Worm (Caenorhabditis elegans) whole organism, late embryonic: ENCODE measurements around the gene C06A6.4.

Experiments
- C08G9.2 ChIP-seq: sonication (generic microtip); optimal IDR thresholded peaks from 2 replicates; lab custom pipeline; 2016; ENCODE audit warnings: mild to moderate bottlenecking, missing genetic modification characterization, moderate library complexity, missing compliant biosample characterization
- C38D4.7 ChIP-seq: fragments of 200-800 bp; sonication (Bioruptor generic); optimal IDR thresholded peaks from 2 replicates; lab custom pipeline; 2018; ENCODE audit warnings: mild to moderate bottlenecking, missing genetic modification characterization, moderate library complexity, missing compliant biosample characterization
- K02D7.2 ChIP-seq: sonication (generic microtip); optimal IDR thresholded peaks from 2 replicates; lab custom pipeline; 2017; ENCODE audit warnings: mild to moderate bottlenecking, missing genetic modification characterization, missing compliant biosample characterization
- K09A11.1 ChIP-seq: sonication (generic microtip); optimal IDR thresholded peaks from 2 replicates; lab custom pipeline; 2017; ENCODE audit warnings: antibody characterized with exemption, mild to moderate bottlenecking, missing genetic modification characterization, missing compliant biosample characterization; ENCODE audit not compliant: insufficient read depth
- T23F11.4 ChIP-seq: fragments of 200-800 bp; sonication (Bioruptor generic); optimal IDR thresholded peaks from 2 replicates; lab custom pipeline; 2018; ENCODE audit warnings: mild to moderate bottlenecking, missing genetic modification characterization, missing compliant biosample characterization
- Y22D7AL.16 ChIP-seq: sonication (generic microtip); optimal IDR thresholded peaks from 2 replicates; lab custom pipeline; 2016; ENCODE audit warnings: missing genetic modification characterization, missing compliant biosample characterization
- ahr-1 ChIP-seq: sonication (generic microtip); optimal IDR thresholded peaks from 2 replicates; lab custom pipeline; 2016; ENCODE audit warnings: missing genetic modification characterization, missing compliant biosample characterization
- ceh-14 ChIP-seq: sonication (generic microtip); optimal IDR thresholded peaks from 2 replicates; lab custom pipeline; 2016; ENCODE audit warnings: missing genotype, missing genetic modification characterization, missing compliant biosample characterization
- ceh-18 ChIP-seq: sonication (generic microtip); optimal IDR thresholded peaks from 2 replicates; lab custom pipeline; 2016; ENCODE audit warnings: missing genetic modification characterization, missing compliant biosample characterization
- ceh-24 ChIP-seq: sonication (generic microtip); optimal IDR thresholded peaks from 2 replicates; lab custom pipeline; 2016; ENCODE audit warnings: mild to moderate bottlenecking, missing genetic modification characterization, missing compliant biosample characterization
- ceh-34 ChIP-seq: sonication (generic microtip); optimal IDR thresholded peaks from 2 replicates; lab custom pipeline; 2016; ENCODE audit warnings: mild to moderate bottlenecking, missing genetic modification characterization, missing compliant biosample characterization
- ceh-45 ChIP-seq: fragments of 200-800 bp; sonication (Bioruptor generic); IDR thresholded peaks from 2 replicates; pipeline ENCODE4 v1.3.6; 2022; ENCODE audit warnings: missing genetic modification reagents, missing genetic modification characterization, missing compliant biosample characterization
- ceh-48 ChIP-seq: sonication (generic microtip); optimal IDR thresholded peaks from 2 replicates; lab custom pipeline; 2016; ENCODE audit warnings: missing genetic modification characterization, inconsistent platforms, missing compliant biosample characterization
- ceh-6 ChIP-seq: fragments of 200-800 bp; sonication (Bioruptor generic); optimal IDR thresholded peaks from 2 replicates; lab custom pipeline; 2018; ENCODE audit warnings: mild to moderate bottlenecking, missing genetic modification characterization, missing compliant biosample characterization
- che-1 ChIP-seq: sonication (generic microtip); optimal IDR thresholded peaks from 2 replicates; lab custom pipeline; 2016; ENCODE audit warnings: mild to moderate bottlenecking, missing genetic modification characterization, missing compliant biosample characterization
- dmd-4 ChIP-seq: sonication (generic microtip); optimal IDR thresholded peaks from 2 replicates; lab custom pipeline; 2016; ENCODE audit warnings: borderline replicate concordance, missing genetic modification characterization, missing compliant biosample characterization
- dve-1 ChIP-seq: sonication (generic microtip); optimal IDR thresholded peaks from 2 replicates; lab custom pipeline; 2017; ENCODE audit warnings: antibody characterized with exemption, mild to moderate bottlenecking, missing genetic modification characterization, missing compliant biosample characterization
- ets-4 ChIP-seq: sonication (generic microtip); optimal IDR thresholded peaks from 2 replicates; lab custom pipeline; 2016; ENCODE audit warnings: missing genetic modification characterization, missing compliant biosample characterization
- fkh-10 ChIP-seq: fragments of 150-350 bp; optimal IDR thresholded peaks from 2 replicates; lab custom pipeline; 2014; ENCODE audit warnings: missing biosample characterization, missing genetic modification reagents, missing genetic modification characterization
- gmeb-2 ChIP-seq: sonication (generic microtip); optimal IDR thresholded peaks from 2 replicates; lab custom pipeline; 2016; ENCODE audit warnings: missing genetic modification characterization, inconsistent platforms, missing compliant biosample characterization
- hlh-13 ChIP-seq: fragments of 200-800 bp; sonication (Bioruptor generic); optimal IDR thresholded peaks from 2 replicates; lab custom pipeline; 2018; ENCODE audit warnings: mild to moderate bottlenecking, missing genetic modification characterization, missing compliant biosample characterization
- hlh-15 ChIP-seq: sonication (generic microtip); optimal IDR thresholded peaks from 2 replicates; lab custom pipeline; 2016; ENCODE audit warnings: missing genetic modification characterization, missing compliant biosample characterization
- hlh-6 ChIP-seq: sonication (generic microtip); optimal IDR thresholded peaks from 2 replicates; lab custom pipeline; 2016; ENCODE audit warnings: missing genotype, missing genetic modification characterization, missing compliant biosample characterization
- hlh-8 ChIP-seq: sonication (generic microtip); optimal IDR thresholded peaks from 2 replicates; lab custom pipeline; 2016; ENCODE audit warnings: missing genotype, missing genetic modification characterization, missing compliant biosample characterization
- madf-2 ChIP-seq: sonication (generic microtip); optimal IDR thresholded peaks from 2 replicates; lab custom pipeline; 2017; ENCODE audit warnings: missing genetic modification characterization, missing compliant biosample characterization
- mec-3 ChIP-seq: sonication (generic microtip); optimal IDR thresholded peaks from 2 replicates; lab custom pipeline; 2016; ENCODE audit warnings: borderline replicate concordance, missing genetic modification characterization, missing compliant biosample characterization
- nfya-1 ChIP-seq: sonication (generic microtip); optimal IDR thresholded peaks from 2 replicates; lab custom pipeline; 2017; ENCODE audit warnings: missing genetic modification characterization, mild to moderate bottlenecking, missing compliant biosample characterization, antibody characterized with exemption, moderate library complexity
- nhr-11 ChIP-seq: fragments of 150-350 bp; optimal IDR thresholded peaks from 2 replicates; lab custom pipeline; 2014; ENCODE audit warnings: missing biosample characterization, missing genetic modification characterization
- nhr-232 ChIP-seq: sonication (generic microtip); optimal IDR thresholded peaks from 2 replicates; lab custom pipeline; 2016; ENCODE audit warnings: missing genetic modification characterization, missing compliant biosample characterization
- npax-4 ChIP-seq: sonication (generic microtip); optimal IDR thresholded peaks from 2 replicates; lab custom pipeline; 2016; ENCODE audit warnings: missing genetic modification characterization, missing compliant biosample characterization
- pag-3 ChIP-seq: sonication (generic microtip); optimal IDR thresholded peaks from 2 replicates; lab custom pipeline; 2016; ENCODE audit warnings: missing compliant biosample characterization, missing genetic modification characterization, borderline replicate concordance
- pat-9 ChIP-seq: fragments of 200-800 bp; sonication (Bioruptor generic); optimal IDR thresholded peaks from 2 replicates; lab custom pipeline; 2018; ENCODE audit warnings: mild to moderate bottlenecking, missing genetic modification characterization, moderate library complexity, missing compliant biosample characterization
- pha-2 ChIP-seq: sonication (generic microtip); optimal IDR thresholded peaks from 2 replicates; lab custom pipeline; 2017; ENCODE audit warnings: mild to moderate bottlenecking, missing genetic modification characterization, missing compliant biosample characterization
- ref-2 ChIP-seq: sonication (generic microtip); optimal IDR thresholded peaks from 2 replicates; lab custom pipeline; 2016; ENCODE audit warnings: missing genetic modification characterization, missing compliant biosample characterization
- sdc-2 ChIP-seq: sonication (generic microtip); optimal IDR thresholded peaks from 2 replicates; lab custom pipeline; 2016; ENCODE audit warnings: missing genotype, missing genetic modification characterization, missing compliant biosample characterization
- sox-4 ChIP-seq: sonication (generic microtip); optimal IDR thresholded peaks from 2 replicates; lab custom pipeline; 2017; ENCODE audit warnings: mild to moderate bottlenecking, missing genetic modification characterization, inconsistent platforms, missing compliant biosample characterization
- tbx-7 ChIP-seq: sonication (generic microtip); optimal IDR thresholded peaks from 2 replicates; lab custom pipeline; 2016; ENCODE audit warnings: missing genotype, missing genetic modification characterization, missing compliant biosample characterization
- ttx-3 ChIP-seq: sonication (generic microtip); optimal IDR thresholded peaks from 2 replicates; lab custom pipeline; 2016; ENCODE audit warnings: missing genetic modification reagents, missing genetic modification characterization, missing compliant biosample characterization
- unc-3 ChIP-seq, 2 experiments: fragments of 200-800 bp in 1 of 2; sonication (Bioruptor generic) in 1 of 2; sonication (generic microtip) in 1 of 2; conservative IDR thresholded peaks in 1 of 2; optimal IDR thresholded peaks in 1 of 2; 2 replicates each; pipeline versions ENCODE4 v1.3.6 to Lab custom; 2016 to 2022; ENCODE audit warnings: missing compliant biosample characterization in 2 of 2, missing genetic modification characterization in 2 of 2, missing genetic modification reagents in 1 of 2
- unc-55 ChIP-seq: sonication (generic microtip); optimal IDR thresholded peaks from 2 replicates; lab custom pipeline; 2017; ENCODE audit warnings: missing biosample characterization, missing genetic modification reagents, missing genetic modification characterization
- unc-86 ChIP-seq: sonication (generic microtip); optimal IDR thresholded peaks from 2 replicates; lab custom pipeline; 2016; ENCODE audit warnings: missing genetic modification characterization, missing compliant biosample characterization

The C06A6.4 gene

DNA sequence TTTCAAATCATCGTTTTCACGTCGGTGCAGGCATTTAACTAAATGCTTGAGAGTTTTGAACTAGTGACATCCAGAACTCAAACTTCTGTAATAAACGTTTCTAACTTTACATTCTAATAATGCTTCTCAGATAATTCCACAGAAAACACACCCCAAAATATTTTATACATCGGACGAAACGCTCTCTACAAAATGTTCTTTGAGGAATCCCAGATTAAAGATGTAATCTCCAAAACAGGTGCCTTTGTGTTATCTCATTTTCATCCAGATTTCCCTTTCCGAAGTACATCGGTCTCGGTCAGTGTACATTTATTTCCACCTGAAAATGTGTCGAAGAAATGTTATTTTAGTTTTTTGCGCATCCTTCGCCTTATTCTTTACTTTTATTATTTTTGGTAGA is 24.4 kb downstream of the C06A6.4 start, which contains the start of gene C33H5.2:
TSS of gene C33H5.2 (plus strand) at position 301 of the 400 bp plus-strand sequence.
- TF ChIP-seq dve-1 (tag; lab: Kevin White, UChicago): no peak
- no peak for TF ChIP-seq ets-4 (tag; lab: Kevin White, UChicago)
- TF ChIP-seq madf-2 (tag; lab: Kevin White, UChicago): no peak
- TF ChIP-seq sox-4 (tag; lab: Kevin White, UChicago): no peak
- no peak for TF ChIP-seq npax-4 (tag; lab: Kevin White, UChicago)
- TF ChIP-seq mec-3 (tag; lab: Kevin White, UChicago): no peak
- no peak for TF ChIP-seq hlh-15 (tag; lab: Kevin White, UChicago)
- TF ChIP-seq ceh-48 (tag; lab: Kevin White, UChicago): no peak
- no peak for TF ChIP-seq ceh-45 (GFP tag; lab: Robert Waterston, UW)
- no peak for TF ChIP-seq hlh-6 (tag; lab: Kevin White, UChicago)
- no peak for TF ChIP-seq gmeb-2
- no peak for TF ChIP-seq ttx-3 (tag; lab: Kevin White, UChicago)
- TF ChIP-seq sdc-2 (tag; lab: Kevin White, UChicago): no peak
- no peak for TF ChIP-seq nfya-1
- TF ChIP-seq pha-2 (tag; lab: Kevin White, UChicago): no peak

DNA sequence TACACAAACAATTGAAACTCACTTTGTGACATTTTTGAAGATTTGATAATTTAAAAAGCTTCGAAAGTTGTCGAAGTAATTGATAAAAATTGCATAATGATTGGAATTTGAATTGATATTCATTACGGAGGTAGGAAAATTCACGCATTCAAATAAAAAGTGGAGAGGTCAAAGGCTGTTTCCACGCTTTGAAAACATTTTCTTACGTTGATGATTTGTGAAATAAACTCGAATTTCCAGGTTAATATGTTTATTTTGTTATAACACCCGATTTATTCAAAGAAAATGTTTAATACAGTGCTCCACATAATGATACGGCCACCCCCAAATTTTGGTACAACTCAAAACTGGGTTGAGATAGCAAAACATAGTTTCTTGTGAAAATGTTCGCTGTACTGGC is 25.8 kb downstream of the C06A6.4 start, which contains the start of gene C33H5.16:
TSS of gene C33H5.16 (minus strand) at position 101 of the 400 bp plus-strand sequence.
- TF ChIP-seq hlh-13 (GFP tag; lab: Kevin White, UChicago): no peak
- no peak for TF ChIP-seq ceh-6 (GFP tag; lab: Kevin White, UChicago)
- no peak for TF ChIP-seq C38D4.7 (GFP tag; lab: Kevin White, UChicago)
- no peak for TF ChIP-seq ceh-18
- TF ChIP-seq ref-2 (tag; lab: Kevin White, UChicago): no peak
- TF ChIP-seq unc-3 (GFP tag; conservative IDR thresholded peaks at IDR 0.05; lab: Robert Waterston, UW): no peak
- TF ChIP-seq unc-3 (tag; optimal IDR thresholded peaks at IDR 0.05; lab: Kevin White, UChicago): no peak
- no peak for TF ChIP-seq ceh-45 (GFP tag; lab: Robert Waterston, UW)
- TF ChIP-seq ceh-34 (tag; lab: Kevin White, UChicago): no peak
- TF ChIP-seq tbx-7 (tag; lab: Kevin White, UChicago): no peak
- TF ChIP-seq pag-3 (tag; lab: Kevin White, UChicago): no peak
- TF ChIP-seq ceh-14 (tag; lab: Kevin White, UChicago): no peak
- no peak for TF ChIP-seq K02D7.2
- TF ChIP-seq mec-3 (tag; lab: Kevin White, UChicago): no peak
- no peak for TF ChIP-seq dmd-4 (tag; lab: Kevin White, UChicago)
- no peak for TF ChIP-seq nfya-1
- TF ChIP-seq nhr-232 (tag; lab: Kevin White, UChicago): no peak
- no peak for TF ChIP-seq unc-55 (GFP tag; lab: Kevin White, UChicago)
- TF ChIP-seq gmeb-2: no peak
- TF ChIP-seq nhr-11: no peak

DNA sequence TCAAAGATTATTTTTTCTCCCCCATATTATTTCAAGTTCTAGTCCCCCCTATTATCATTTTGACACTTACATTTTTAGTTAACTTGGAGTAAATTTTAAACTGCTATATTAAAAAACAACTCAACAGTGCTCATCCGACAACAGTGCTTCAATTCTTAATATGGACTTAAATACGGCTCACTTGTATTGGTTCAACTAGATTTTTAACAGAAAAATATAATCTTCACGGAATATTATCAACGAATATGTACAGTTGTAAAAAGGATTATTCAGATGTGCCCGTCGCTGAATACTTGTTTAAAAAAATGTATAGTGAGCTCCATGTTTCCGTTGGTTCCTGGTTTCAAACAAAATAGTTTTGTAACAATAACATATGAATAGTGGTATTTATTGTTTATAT is 28.8 kb downstream of the C06A6.4 start:
- TF ChIP-seq unc-86 (tag; lab: Kevin White, UChicago) (no peak), ceh-24 (tag; lab: Kevin White, UChicago) (no peak), che-1 (tag; lab: Kevin White, UChicago) (no peak), ceh-6 (GFP tag; lab: Kevin White, UChicago) (no peak), hlh-8 (tag; lab: Kevin White, UChicago) (no peak), ahr-1 (tag; lab: Kevin White, UChicago) (no peak), gmeb-2 (no peak), dmd-4 (tag; lab: Kevin White, UChicago) (no peak), nfya-1 (no peak), fkh-10 (GFP tag; lab: Kevin White, UChicago) (no peak), T23F11.4 (GFP tag; lab: Kevin White, UChicago) (no peak), Y22D7AL.16 (no peak), hlh-6 (tag; lab: Kevin White, UChicago) (no peak), unc-3 (GFP tag; conservative IDR thresholded peaks at IDR 0.05; lab: Robert Waterston, UW) (no peak), unc-3 (tag; optimal IDR thresholded peaks at IDR 0.05; lab: Kevin White, UChicago) (no peak), ceh-18 (no peak), pat-9 (tag; lab: Kevin White, UChicago) (no peak), K09A11.1 (tag; lab: Kevin White, UChicago) (no peak), C08G9.2 (tag; lab: Kevin White, UChicago) (no peak), mec-3 (tag; lab: Kevin White, UChicago) (no peak)
